Worm (Caenorhabditis elegans): ENCODE results near the gene T16G12.1.

- TF ChIP-seq pha-4 (tag; optimal IDR thresholded peaks at IDR 0.05) (no peak), cnd-1 (tag; optimal IDR thresholded peaks at IDR 0.05) (no peak), lin-32 (GFP tag; optimal IDR thresholded peaks at IDR 0.05) (no peak), hlh-1 (tag; optimal IDR thresholded peaks at IDR 0.05) (no peak), ztf-11 (tag; optimal IDR thresholded peaks at IDR 0.05) (no peak), snpc-4 (tag; optimal IDR thresholded peaks at IDR 0.05) (no peak)
Observed at ce11 chrIII:10000428-10000827, 49.2 kb downstream of the T16G12.1 start, which contains the start of gene C05B5.2.
